Worm (Caenorhabditis elegans) whole organism, early embryonic: ENCODE results near the gene Y45F10C.1.

Experiments
- B0310.2 ChIP-seq: sonication (generic microtip); optimal IDR thresholded peaks from 2 replicates; lab custom pipeline; 2016; ENCODE audit warnings: mild to moderate bottlenecking, missing genetic modification characterization, missing compliant biosample characterization
- F13C5.2 ChIP-seq: sonication (generic microtip); optimal IDR thresholded peaks from 2 replicates; lab custom pipeline; 2017; ENCODE audit warnings: mild to moderate bottlenecking, missing genetic modification characterization, inconsistent platforms, missing compliant biosample characterization
- aly-1 ChIP-seq: sonication (generic microtip); optimal IDR thresholded peaks from 2 replicates; lab custom pipeline; 2016; ENCODE audit warnings: missing genetic modification characterization, missing compliant biosample characterization
- ama-1 ChIP-seq: fragments of 150-350 bp; optimal IDR thresholded peaks from 2 replicates; lab custom pipeline; 2014
- ceh-13 ChIP-seq: fragments of 200-800 bp; sonication (Bioruptor generic); optimal IDR thresholded peaks from 2 replicates; lab custom pipeline; 2018; ENCODE audit warnings: mild to moderate bottlenecking, missing genetic modification characterization, missing compliant biosample characterization
- ceh-36 ChIP-seq: sonication (generic microtip); optimal IDR thresholded peaks from 2 replicates; lab custom pipeline; 2016; ENCODE audit warnings: missing genetic modification characterization, inconsistent platforms, missing compliant biosample characterization
- flt-1 ChIP-seq: fragments of 200-800 bp; sonication (Bioruptor generic); IDR thresholded peaks from 2 replicates; pipeline ENCODE4 v1.3.6; 2022; ENCODE audit warnings: missing genetic modification characterization, missing compliant biosample characterization
- hmbx-1 ChIP-seq: sonication (generic microtip); optimal IDR thresholded peaks from 2 replicates; lab custom pipeline; 2016; ENCODE audit warnings: mild to moderate bottlenecking, missing genetic modification characterization, missing compliant biosample characterization
- hnd-1 ChIP-seq: sonication (generic microtip); optimal IDR thresholded peaks from 2 replicates; lab custom pipeline; 2016; ENCODE audit warnings: missing genetic modification characterization, missing compliant biosample characterization
- pes-1 ChIP-seq: fragments of 200-800 bp; sonication (Bioruptor generic); IDR thresholded peaks from 2 replicates; pipeline ENCODE4 v1.3.6; 2022; ENCODE audit warnings: missing genetic modification reagents, missing genetic modification characterization, missing compliant biosample characterization
- scrt-1 ChIP-seq: fragments of 200-800 bp; sonication (Bioruptor generic); IDR thresholded peaks from 2 replicates; pipeline ENCODE4 v1.3.6; 2022; ENCODE audit warnings: missing genetic modification characterization, missing compliant biosample characterization
- sea-1 ChIP-seq: fragments of 200-800 bp; sonication (Bioruptor generic); conservative IDR thresholded peaks from 2 replicates; pipeline ENCODE4 v1.3.6; 2022; ENCODE audit warnings: missing genetic modification characterization, missing compliant biosample characterization
- tbx-11 ChIP-seq: fragments of 200-800 bp; sonication (Bioruptor generic); IDR thresholded peaks from 2 replicates; pipeline ENCODE4 v1.3.6; 2022; ENCODE audit warnings: missing genetic modification characterization, missing compliant biosample characterization

DNA sequence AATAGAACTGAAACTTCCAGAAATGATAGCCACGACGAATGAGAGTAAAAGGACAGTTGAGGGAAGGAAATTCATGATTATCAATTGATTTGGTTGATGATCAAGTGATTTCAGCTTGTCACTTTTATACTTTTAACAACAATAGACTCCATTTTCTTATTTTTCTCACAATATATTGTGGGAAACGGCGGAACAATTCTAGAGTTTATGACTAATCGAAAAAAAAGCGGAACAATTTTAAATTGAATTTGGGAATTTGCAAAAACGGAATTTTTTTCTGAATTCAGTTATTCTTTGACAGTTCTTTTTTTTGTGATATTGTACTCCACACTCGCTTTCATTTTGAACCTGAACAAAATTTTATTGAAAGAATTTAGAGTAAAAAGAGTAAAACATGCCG is 4.7 kb upstream of the Y45F10C.1 start, which contains the start of gene Y45F10C.4:
- no peak for TF ChIP-seq ama-1 (lab: Kevin White, UChicago)
- TF ChIP-seq pes-1 (GFP tag; lab: Robert Waterston, UW) = no peak
- TF ChIP-seq scrt-1 (GFP tag; lab: Robert Waterston, UW) = no peak
- TF ChIP-seq flt-1 (GFP tag; lab: Robert Waterston, UW) = no peak
- no peak for TF ChIP-seq ceh-36 (tag; lab: Kevin White, UChicago)
- TF ChIP-seq hnd-1 = no peak
- TF ChIP-seq tbx-11 = no peak
- no peak for TF ChIP-seq F13C5.2 (tag; lab: Kevin White, UChicago)
- TF ChIP-seq aly-1 (tag; lab: Kevin White, UChicago) = no peak
- TF ChIP-seq ceh-13 (GFP tag; lab: Kevin White, UChicago) = no peak
- TF ChIP-seq hmbx-1 (tag; lab: Kevin White, UChicago) = no peak
- TF ChIP-seq B0310.2 (tag; lab: Kevin White, UChicago) = no peak
- TF ChIP-seq sea-1 = no peak
